Fruit fly (Drosophila melanogaster): ENCODE measurements around the gene Acsf3.

Acsf3 gene

dm6 chrX:7328746-7329145 is at the start of gene Acsf3:
Gene Acsf3, plus strand, starts transcription at chrX:7329046.
- TF ChIP-seq noc (tag; optimal IDR thresholded peaks at IDR 0.05), result no peak

- TF ChIP-seq noc (tag; optimal IDR thresholded peaks at IDR 0.05), result no peak
These were observed 43.9 kb upstream of the Acsf3 start for dm6 chrX:7284964-7285363.

dm6 chrX:7285410-7285809 is 43.4 kb upstream of the Acsf3 start:
- no peak for TF ChIP-seq noc (tag; optimal IDR thresholded peaks at IDR 0.05)

- no peak for TF ChIP-seq noc (tag; optimal IDR thresholded peaks at IDR 0.05)
These were observed 42.6 kb upstream of the Acsf3 start, which contains the start of gene CG2059 for dm6 chrX:7285995-7286985. Gene CG2059, plus strand, starts transcription at chrX:7286358.

dm6 chrX:7290811-7291515 is 37.9 kb upstream of the Acsf3 start, which contains the start of gene unc-119:
Gene unc-119, minus strand, starts transcription at chrX:7291298.
- TF ChIP-seq noc (tag; optimal IDR thresholded peaks at IDR 0.05), result no peak

dm6 chrX:7291850-7292499 is 36.9 kb upstream of the Acsf3 start:
- no peak for TF ChIP-seq noc (tag; optimal IDR thresholded peaks at IDR 0.05)

- TF ChIP-seq noc (tag; optimal IDR thresholded peaks at IDR 0.05), result no peak
These were observed 35.5 kb upstream of the Acsf3 start for dm6 chrX:7293133-7293873.

- peak; percentile 22 for TF ChIP-seq noc (tag; optimal IDR thresholded peaks at IDR 0.05)
These were observed 34.8 kb upstream of the Acsf3 start for dm6 chrX:7293874-7294559.

- TF ChIP-seq noc (tag; optimal IDR thresholded peaks at IDR 0.05), result no peak
These were observed 32.9 kb upstream of the Acsf3 start for dm6 chrX:7295973-7296372.

- no peak for TF ChIP-seq noc (tag; optimal IDR thresholded peaks at IDR 0.05)
These were observed 32.1 kb upstream of the Acsf3 start for dm6 chrX:7296721-7297227.

dm6 chrX:7298323-7298722 is 30.5 kb upstream of the Acsf3 start:
- no peak for TF ChIP-seq noc (tag; optimal IDR thresholded peaks at IDR 0.05)

- peak; percentile 43 for TF ChIP-seq noc (tag; optimal IDR thresholded peaks at IDR 0.05)
These were observed 29.2 kb upstream of the Acsf3 start for dm6 chrX:7299399-7300355.

- peak; percentile 50 for TF ChIP-seq noc (tag; optimal IDR thresholded peaks at IDR 0.05)
These were observed 28.5 kb upstream of the Acsf3 start for dm6 chrX:7300356-7300721.

All from whole organism, larva.